Worm (Caenorhabditis elegans) whole organism, L1 larva: ENCODE measurements around the gene F35D2.3.

Experiments
- lin-15B ChIP-seq: fragments of 150-350 bp; sonication (generic microtip); optimal IDR thresholded peaks from 3 replicates; lab custom pipeline; 2014; ENCODE audit warnings: missing biosample characterization, missing genetic modification characterization
- lsy-2 ChIP-seq, 2 experiments: fragments of 150-350 bp; optimal IDR thresholded peaks; 2 replicates each; lab custom pipeline; 2014; ENCODE audit warnings: missing biosample characterization in 2 of 2, missing genetic modification characterization in 2 of 2
- nhr-77 ChIP-seq: fragments of 150-350 bp; optimal IDR thresholded peaks from 2 replicates; lab custom pipeline; 2014; ENCODE audit warnings: missing biosample characterization, missing genetic modification characterization
- unc-62 ChIP-seq: fragments of 150-350 bp; optimal IDR thresholded peaks from 2 replicates; lab custom pipeline; 2014; ENCODE audit warnings: missing biosample characterization, missing genetic modification reagents, missing genetic modification characterization
- zip-4 ChIP-seq: fragments of 200-800 bp; sonication (Bioruptor generic); optimal IDR thresholded peaks from 2 replicates; lab custom pipeline; 2018; ENCODE audit warnings: mild to moderate bottlenecking, missing genetic modification characterization, moderate library complexity, missing compliant biosample characterization

DNA sequence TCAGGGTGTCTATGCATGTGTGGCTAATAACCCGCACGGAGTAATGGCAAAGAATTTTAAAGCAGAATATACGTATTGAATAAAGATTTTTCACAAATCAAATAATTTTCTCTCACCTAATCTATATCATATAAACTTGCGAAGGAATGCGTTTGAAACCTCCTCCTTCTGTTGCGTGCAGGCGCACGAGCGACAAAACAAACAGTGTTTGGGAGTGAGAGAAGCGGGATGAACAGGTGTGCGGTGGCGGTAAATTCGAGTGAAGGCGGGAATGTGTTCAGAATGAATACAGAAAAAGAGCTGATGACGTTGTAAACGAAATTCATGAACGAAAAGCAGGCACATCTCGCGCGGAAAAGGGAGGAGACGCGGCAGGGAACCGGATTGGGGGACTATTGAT lies 43.9 kb downstream of the F35D2.3 start:
- TF ChIP-seq lin-15B (tag; lab: Kevin White, UChicago), result no peak
- no peak for TF ChIP-seq unc-62
- TF ChIP-seq lsy-2 (tag; optimal IDR thresholded peaks at IDR 0.05; lab: Kevin White, UChicago), result no peak
- TF ChIP-seq nhr-77, result no peak
- no peak for TF ChIP-seq zip-4 (GFP tag; lab: Kevin White, UChicago)
